Worm (Caenorhabditis elegans) whole organism, midembryonic: ENCODE results near the gene F16B12.4.

Experiments
- T22C8.4 ChIP-seq: fragments of 200-800 bp; sonication (Bioruptor generic); IDR thresholded peaks from 2 replicates; pipeline ENCODE4 v1.3.6; 2022; ENCODE audit warnings: missing genetic modification characterization, missing compliant biosample characterization
- cog-1 ChIP-seq: sonication (generic microtip); optimal IDR thresholded peaks from 2 replicates; lab custom pipeline; 2016; ENCODE audit warnings: missing genetic modification characterization, missing compliant biosample characterization
- flt-1 ChIP-seq: fragments of 200-800 bp; sonication (Bioruptor generic); IDR thresholded peaks from 2 replicates; pipeline ENCODE4 v1.3.6; 2022; ENCODE audit warnings: missing genetic modification characterization, missing compliant biosample characterization
- klf-2 ChIP-seq: fragments of 200-800 bp; sonication (Bioruptor generic); conservative IDR thresholded peaks from 2 replicates; pipeline ENCODE4 v1.3.6; 2022; ENCODE audit warnings: missing genetic modification reagents, missing genetic modification characterization, missing compliant biosample characterization
- med-1 ChIP-seq: sonication (generic microtip); optimal IDR thresholded peaks from 2 replicates; lab custom pipeline; 2017; ENCODE audit warnings: missing genetic modification characterization, mild to moderate bottlenecking, missing compliant biosample characterization, antibody characterized with exemption, missing genetic modification reagents; ENCODE audit not compliant: insufficient read depth
- ref-1 ChIP-seq: fragments of 200-800 bp; sonication (Bioruptor generic); conservative IDR thresholded peaks from 2 replicates; pipeline ENCODE4 v1.3.6; 2022; ENCODE audit warnings: missing genetic modification reagents, missing genetic modification characterization, missing compliant biosample characterization
- tab-1 ChIP-seq: fragments of 200-800 bp; sonication (Bioruptor generic); IDR thresholded peaks from 2 replicates; pipeline ENCODE4 v1.3.6; 2022; ENCODE audit warnings: missing genetic modification characterization, missing compliant biosample characterization
- ztf-23 ChIP-seq: fragments of 200-800 bp; sonication (Bioruptor generic); IDR thresholded peaks from 2 replicates; pipeline ENCODE4 v1.3.6; 2022; ENCODE audit warnings: missing genetic modification reagents, missing genetic modification characterization, missing compliant biosample characterization
- ztf-29 ChIP-seq: fragments of 200-800 bp; sonication (Bioruptor generic); IDR thresholded peaks from 2 replicates; pipeline ENCODE4 v1.3.6; 2022; ENCODE audit warnings: missing genetic modification reagents, missing genetic modification characterization, missing compliant biosample characterization

ce11 chrX:14141344-14141841, 42.9 kb upstream of the F16B12.4 start:
- TF ChIP-seq ztf-23 (GFP tag; lab: Robert Waterston, UW) (no peak), klf-2 (GFP tag; lab: Robert Waterston, UW) (no peak), ref-1 (GFP tag; lab: Robert Waterston, UW) (no peak), T22C8.4 (GFP tag; lab: Robert Waterston, UW) (no peak), flt-1 (no peak), med-1 (GFP tag; lab: Kevin White, UChicago) (no peak), ztf-29 (GFP tag; lab: Robert Waterston, UW) (no peak), tab-1 (GFP tag; lab: Robert Waterston, UW) (no peak), cog-1 (tag; lab: Kevin White, UChicago) (no peak)
